Fruit fly (Drosophila melanogaster) whole organism, adult: Measurements from ENCODE around the gene CG5274.

Experiments
- CG11617 ChIP-seq: fragments of 200-800 bp; sonication (Bioruptor generic); optimal IDR thresholded peaks from 2 replicates; lab custom pipeline; 2017; ENCODE audit warnings: mild to moderate bottlenecking, missing biosample characterization, missing genetic modification reagents, missing genetic modification characterization
- CG12768 ChIP-seq: fragments of 200-800 bp; sonication (Bioruptor generic); optimal IDR thresholded peaks from 2 replicates; lab custom pipeline; 2017; ENCODE audit warnings: missing biosample characterization, missing genetic modification characterization, mild to moderate bottlenecking, moderate library complexity, missing genetic modification reagents
- CG14711 ChIP-seq: fragments of 200-800 bp; sonication (Bioruptor generic); optimal IDR thresholded peaks from 2 replicates; lab custom pipeline; 2018; ENCODE audit warnings: missing biosample characterization, mild to moderate bottlenecking, missing genetic modification characterization, moderate library complexity
- CG1620 ChIP-seq: fragments of 200-800 bp; sonication (Bioruptor generic); optimal IDR thresholded peaks from 2 replicates; lab custom pipeline; 2016; ENCODE audit warnings: missing biosample characterization, missing genetic modification characterization
- CG33017 ChIP-seq: fragments of 200-800 bp; sonication (Bioruptor generic); optimal IDR thresholded peaks from 2 replicates; lab custom pipeline; 2018; ENCODE audit warnings: missing biosample characterization, mild to moderate bottlenecking, missing genetic modification characterization, moderate library complexity
- CG5204 ChIP-seq: fragments of 200-800 bp; sonication (Bioruptor generic); optimal IDR thresholded peaks from 2 replicates; lab custom pipeline; 2016; ENCODE audit warnings: missing biosample characterization, missing genetic modification characterization
- CG7045 ChIP-seq: fragments of 200-800 bp; sonication (Bioruptor generic); optimal IDR thresholded peaks from 2 replicates; lab custom pipeline; 2017; ENCODE audit warnings: missing biosample characterization, mild to moderate bottlenecking, missing genetic modification characterization
- CG7101 ChIP-seq: fragments of 200-800 bp; sonication (Bioruptor generic); optimal IDR thresholded peaks from 2 replicates; lab custom pipeline; 2018; ENCODE audit warnings: missing biosample characterization, mild to moderate bottlenecking, missing genetic modification characterization, moderate library complexity
- Clk ChIP-seq: fragments of 200-800 bp; sonication (Bioruptor generic); optimal IDR thresholded peaks from 2 replicates; lab custom pipeline; 2017; ENCODE audit warnings: missing biosample characterization, missing genetic modification characterization
- Crg-1 ChIP-seq: fragments of 200-800 bp; sonication (Bioruptor generic); optimal IDR thresholded peaks from 2 replicates; lab custom pipeline; 2016; ENCODE audit warnings: missing biosample characterization, missing genetic modification characterization
- Hr96 ChIP-seq: fragments of 200-800 bp; sonication (Bioruptor generic); optimal IDR thresholded peaks from 2 replicates; lab custom pipeline; 2016; ENCODE audit warnings: missing biosample characterization, missing genetic modification characterization
- Mnt ChIP-seq: fragments of 200-800 bp; sonication (Bioruptor generic); optimal IDR thresholded peaks from 2 replicates; lab custom pipeline; 2016; ENCODE audit warnings: missing biosample characterization, mild to moderate bottlenecking, missing genetic modification characterization
- bab1 ChIP-seq: fragments of 200-800 bp; sonication (Bioruptor generic); optimal IDR thresholded peaks from 3 replicates; lab custom pipeline; 2019; ENCODE audit warnings: missing biosample characterization, mild to moderate bottlenecking, missing genetic modification characterization, moderate library complexity
- cic ChIP-seq: fragments of 200-800 bp; sonication (Bioruptor generic); optimal IDR thresholded peaks from 2 replicates; lab custom pipeline; 2017; ENCODE audit warnings: missing biosample characterization, mild to moderate bottlenecking, missing genetic modification characterization, moderate library complexity
- cnc ChIP-seq, 2 experiments: fragments of >200 bp; optimal IDR thresholded peaks; 2 replicates each; lab custom pipeline; 2017
- kay ChIP-seq: fragments of 200-800 bp; sonication (Bioruptor generic); peaks from one replicate; lab custom pipeline; 2016; ENCODE audit warnings: missing biosample characterization, missing genetic modification characterization, borderline replicate concordance
- ovo ChIP-seq: fragments of 200-800 bp; sonication (Bioruptor generic); optimal IDR thresholded peaks from 2 replicates; lab custom pipeline; 2016; ENCODE audit warnings: missing biosample characterization, missing genetic modification characterization
- pad ChIP-seq: fragments of 200-800 bp; sonication (Bioruptor generic); optimal IDR thresholded peaks from 3 replicates; lab custom pipeline; 2017; ENCODE audit warnings: missing biosample characterization, missing genetic modification characterization, mild to moderate bottlenecking, moderate library complexity, missing genetic modification reagents
- tj ChIP-seq: fragments of 200-800 bp; sonication (Bioruptor generic); optimal IDR thresholded peaks from 3 replicates; lab custom pipeline; 2017; ENCODE audit warnings: missing biosample characterization, mild to moderate bottlenecking, missing genetic modification characterization, moderate library complexity
- toe ChIP-seq: fragments of 200-800 bp; sonication (Bioruptor generic); optimal IDR thresholded peaks from 2 replicates; lab custom pipeline; 2016; ENCODE audit warnings: missing biosample characterization, missing genetic modification characterization

Gene CG5274

dm6 chr3L:20471499-20472313 lies 44.2 kb upstream of the CG5274 start:
- no peak for TF ChIP-seq cnc (optimal IDR thresholded peaks at IDR 0.05; lab: Kevin White, UChicago)
- no peak for TF ChIP-seq Clk (GFP tag; lab: Kevin White, UChicago)
- TF ChIP-seq Mnt (GFP tag; lab: Kevin White, UChicago) = peak; percentile 63
- peak; percentile 76 for TF ChIP-seq CG7101 (tag; lab: Kevin White, UChicago)
- peak; percentile 46 for TF ChIP-seq toe (GFP tag; lab: Kevin White, UChicago)
- peak; percentile 71 for TF ChIP-seq cic (GFP tag; lab: Kevin White, UChicago)
- no peak for TF ChIP-seq CG7045 (GFP tag; lab: Kevin White, UChicago)
- no peak for TF ChIP-seq bab1 (GFP tag; lab: Kevin White, UChicago)
- peak; percentile 41 for TF ChIP-seq CG11617
- TF ChIP-seq tj (GFP tag; lab: Kevin White, UChicago) = no peak
- peak; percentile 62 for TF ChIP-seq CG14711
- peak; percentile 19 for TF ChIP-seq Hr96 (GFP tag; lab: Kevin White, UChicago)
- peak; percentile 50 for TF ChIP-seq pad
- peak; percentile 87 for TF ChIP-seq Crg-1
- TF ChIP-seq CG5204 (GFP tag; lab: Kevin White, UChicago) = peak; percentile 17
- TF ChIP-seq ovo = peak; percentile 53
- TF ChIP-seq CG33017 (tag; lab: Kevin White, UChicago) = peak; percentile 84
- peak; percentile 12 for TF ChIP-seq CG1620 (GFP tag; lab: Kevin White, UChicago)
- peak; percentile 32 for TF ChIP-seq CG12768 (GFP tag; lab: Kevin White, UChicago)
- peak; percentile 50 for TF ChIP-seq kay

- TF ChIP-seq CG12768 (GFP tag; lab: Kevin White, UChicago) (peak; percentile 26), Clk (GFP tag; lab: Kevin White, UChicago) (peak; percentile 44), cic (GFP tag; lab: Kevin White, UChicago) (peak; percentile 86), CG11617 (peak; percentile 6), Mnt (GFP tag; lab: Kevin White, UChicago) (peak; percentile 30), CG5204 (GFP tag; lab: Kevin White, UChicago) (no peak), CG14711 (no peak), CG7045 (GFP tag; lab: Kevin White, UChicago) (peak; percentile 55), tj (GFP tag; lab: Kevin White, UChicago) (peak; percentile 19), kay (peak; percentile 96), bab1 (GFP tag; lab: Kevin White, UChicago) (no peak)
Measured at dm6 chr3L:20470991-20471498, 43.6 kb upstream of the CG5274 start.

dm6 chr3L:20467433-20467832 lies 40.0 kb upstream of the CG5274 start:
- TF ChIP-seq ovo (no peak), CG33017 (tag; lab: Kevin White, UChicago) (no peak), Mnt (GFP tag; lab: Kevin White, UChicago) (no peak), Crg-1 (no peak), CG12768 (GFP tag; lab: Kevin White, UChicago) (no peak), toe (GFP tag; lab: Kevin White, UChicago) (no peak), kay (no peak), CG7101 (tag; lab: Kevin White, UChicago) (no peak), CG7045 (GFP tag; lab: Kevin White, UChicago) (no peak)

- TF ChIP-seq CG12768 (GFP tag; lab: Kevin White, UChicago) (no peak), toe (GFP tag; lab: Kevin White, UChicago) (no peak), Hr96 (GFP tag; lab: Kevin White, UChicago) (no peak), pad (no peak), CG7045 (GFP tag; lab: Kevin White, UChicago) (no peak), tj (GFP tag; lab: Kevin White, UChicago) (no peak), CG33017 (tag; lab: Kevin White, UChicago) (no peak)
Measured at dm6 chr3L:20466599-20466998, 39.1 kb upstream of the CG5274 start, which contains the start of gene Tdh. Gene Tdh (plus strand): TSS chr3L:20466944.

- TF ChIP-seq Clk (GFP tag; lab: Kevin White, UChicago) = no peak
- no peak for TF ChIP-seq CG7101 (tag; lab: Kevin White, UChicago)
- no peak for TF ChIP-seq CG14711
- TF ChIP-seq CG11617 = no peak
- no peak for TF ChIP-seq kay
- no peak for TF ChIP-seq Mnt (GFP tag; lab: Kevin White, UChicago)
- no peak for TF ChIP-seq CG12768 (GFP tag; lab: Kevin White, UChicago)
- TF ChIP-seq toe (GFP tag; lab: Kevin White, UChicago) = no peak
- no peak for TF ChIP-seq cic (GFP tag; lab: Kevin White, UChicago)
- no peak for TF ChIP-seq CG5204 (GFP tag; lab: Kevin White, UChicago)
- no peak for TF ChIP-seq cnc (optimal IDR thresholded peaks at IDR 0.05; lab: Kevin White, UChicago)
- no peak for TF ChIP-seq bab1 (GFP tag; lab: Kevin White, UChicago)
- TF ChIP-seq CG7045 (GFP tag; lab: Kevin White, UChicago) = no peak
Measured at dm6 chr3L:20465941-20466340, 38.5 kb upstream of the CG5274 start, which contains the start of gene CG42764. Gene CG42764 (minus strand): TSS chr3L:20466041.

dm6 chr3L:20464677-20465076 lies 37.2 kb upstream of the CG5274 start, which contains the start of gene atk:
Gene atk (minus strand): TSS chr3L:20464862.
- no peak for TF ChIP-seq CG11617
- no peak for TF ChIP-seq CG5204 (GFP tag; lab: Kevin White, UChicago)
- TF ChIP-seq Hr96 (GFP tag; lab: Kevin White, UChicago) = no peak
- no peak for TF ChIP-seq CG7101 (tag; lab: Kevin White, UChicago)
- no peak for TF ChIP-seq cnc (optimal IDR thresholded peaks at IDR 0.05; lab: Kevin White, UChicago)
- TF ChIP-seq cic (GFP tag; lab: Kevin White, UChicago) = no peak
- TF ChIP-seq Clk (GFP tag; lab: Kevin White, UChicago) = no peak
- no peak for TF ChIP-seq kay
- no peak for TF ChIP-seq CG14711
